Fruit fly (Drosophila melanogaster) whole organism, embryonic: Measurements from ENCODE around the gene Jupiter.
A peak's percentile ranks its signal among the peaks of the same experiment; 100 is the strongest.

Experiments
- Aef1 ChIP-seq: fragments of 200-800 bp; sonication (Bioruptor generic); IDR thresholded peaks from 3 replicates; pipeline ENCODE4 v1.3.6; 2022; ENCODE audit warnings: missing biosample characterization, missing genetic modification characterization
- BEAF-32 ChIP-seq: fragments of 200-800 bp; sonication (Bioruptor generic); optimal IDR thresholded peaks from 3 replicates; lab custom pipeline; 2017; ENCODE audit warnings: missing biosample characterization, missing genetic modification characterization, mild to moderate bottlenecking, moderate library complexity, missing genetic modification reagents
- CG12104 ChIP-seq: fragments of 200-800 bp; sonication (Bioruptor generic); optimal IDR thresholded peaks from 3 replicates; lab custom pipeline; 2016; ENCODE audit warnings: missing biosample characterization, missing genetic modification characterization
- CG12391 ChIP-seq: fragments of 200-800 bp; sonication (Bioruptor generic); optimal IDR thresholded peaks from 3 replicates; lab custom pipeline; 2018; ENCODE audit warnings: missing biosample characterization, mild to moderate bottlenecking, missing genetic modification characterization, moderate library complexity
- CG15696 ChIP-seq: fragments of 200-800 bp; sonication (Bioruptor generic); optimal IDR thresholded peaks from 2 replicates; lab custom pipeline; 2019; ENCODE audit warnings: missing biosample characterization, mild to moderate bottlenecking, missing genetic modification characterization, moderate library complexity
- CG17612 ChIP-seq: fragments of 200-800 bp; sonication (Bioruptor generic); IDR thresholded peaks from 2 replicates; pipeline ENCODE4 v1.3.6; 2022; ENCODE audit warnings: missing biosample characterization, missing genetic modification characterization
- CG1792 ChIP-seq: fragments of 200-800 bp; sonication (Bioruptor generic); optimal IDR thresholded peaks from 2 replicates; lab custom pipeline; 2016; ENCODE audit warnings: missing biosample characterization, missing genetic modification characterization
- CG2199 ChIP-seq: fragments of 200-800 bp; sonication (Bioruptor generic); IDR thresholded peaks from 3 replicates; pipeline ENCODE4 v1.3.6; 2022; ENCODE audit warnings: missing biosample characterization, missing genetic modification characterization
- CG3065 ChIP-seq: fragments of 200-800 bp; sonication (Bioruptor generic); optimal IDR thresholded peaks from 2 replicates; lab custom pipeline; 2016; ENCODE audit warnings: missing biosample characterization, missing genetic modification characterization
- CG4820 ChIP-seq: fragments of 200-800 bp; sonication (Bioruptor generic); optimal IDR thresholded peaks from 3 replicates; lab custom pipeline; 2016; ENCODE audit warnings: missing biosample characterization, missing genetic modification characterization
- CG4854 ChIP-seq: fragments of 200-800 bp; sonication (Bioruptor generic); optimal IDR thresholded peaks from 2 replicates; lab custom pipeline; 2016; ENCODE audit warnings: missing biosample characterization, missing genetic modification characterization, inconsistent platforms
- CG5245 ChIP-seq: fragments of 200-800 bp; sonication (Bioruptor generic); optimal IDR thresholded peaks from 3 replicates; lab custom pipeline; 2016; ENCODE audit warnings: missing biosample characterization, missing genetic modification characterization
- CG6689 ChIP-seq: fragments of 200-800 bp; sonication (Bioruptor generic); IDR thresholded peaks from 2 replicates; pipeline ENCODE4 v1.3.6; 2022; ENCODE audit warnings: missing biosample characterization, missing genetic modification characterization
- CG7357 ChIP-seq: fragments of 200-800 bp; sonication (Bioruptor generic); IDR thresholded peaks from 3 replicates; pipeline ENCODE4 v1.3.6; 2022; ENCODE audit warnings: missing biosample characterization, missing genetic modification characterization
- CG8089 ChIP-seq: fragments of 200-800 bp; sonication (Bioruptor generic); optimal IDR thresholded peaks from 3 replicates; lab custom pipeline; 2016; ENCODE audit warnings: missing biosample characterization, missing genetic modification characterization
- CG9727 ChIP-seq: fragments of 200-800 bp; sonication (Bioruptor generic); optimal IDR thresholded peaks from 3 replicates; lab custom pipeline; 2017; ENCODE audit warnings: missing biosample characterization, mild to moderate bottlenecking, missing genetic modification characterization
- CG9932 ChIP-seq: fragments of 200-800 bp; sonication (Bioruptor generic); IDR thresholded peaks from 2 replicates; pipeline ENCODE4 v1.3.6; 2022; ENCODE audit warnings: missing biosample characterization, missing genetic modification characterization
- CHES-1-like ChIP-seq: fragments of 200-800 bp; sonication (Bioruptor generic); optimal IDR thresholded peaks from 2 replicates; lab custom pipeline; 2016; ENCODE audit warnings: missing biosample characterization, missing genetic modification characterization
- CTCF ChIP-seq: fragments of 200-800 bp; sonication (Bioruptor generic); optimal IDR thresholded peaks from 2 replicates; lab custom pipeline; 2017; ENCODE audit warnings: missing biosample characterization, mild to moderate bottlenecking, missing genetic modification characterization, moderate library complexity
- D19B ChIP-seq: fragments of 200-800 bp; sonication (Bioruptor generic); optimal IDR thresholded peaks from 2 replicates; lab custom pipeline; 2017; ENCODE audit warnings: missing biosample characterization, mild to moderate bottlenecking, missing genetic modification characterization
- Dad ChIP-seq: fragments of 200-800 bp; sonication (Bioruptor generic); optimal IDR thresholded peaks from 3 replicates; lab custom pipeline; 2016; ENCODE audit warnings: missing biosample characterization, missing genetic modification characterization
- GATAe ChIP-seq: fragments of 200-800 bp; sonication (Bioruptor generic); conservative IDR thresholded peaks from 2 replicates; pipeline ENCODE4 v1.3.6; 2022; ENCODE audit warnings: missing biosample characterization, missing genetic modification characterization
- Hmx ChIP-seq: fragments of 200-800 bp; sonication (Bioruptor generic); optimal IDR thresholded peaks from 2 replicates; lab custom pipeline; 2016; ENCODE audit warnings: missing biosample characterization, missing genetic modification characterization
- MESR4 ChIP-seq: fragments of 200-800 bp; sonication (Bioruptor generic); optimal IDR thresholded peaks from 2 replicates; lab custom pipeline; 2018; ENCODE audit warnings: missing biosample characterization, mild to moderate bottlenecking, missing genetic modification characterization, moderate library complexity
- Mrtf ChIP-seq: fragments of 200-800 bp; sonication (Bioruptor generic); IDR thresholded peaks from 3 replicates; pipeline ENCODE4 v1.3.6; 2022; ENCODE audit warnings: missing biosample characterization, missing genetic modification characterization
- NC2α ChIP-seq: fragments of 200-800 bp; sonication (Bioruptor generic); optimal IDR thresholded peaks from 2 replicates; lab custom pipeline; 2016; ENCODE audit warnings: missing biosample characterization, missing genetic modification characterization
- Pdp1 ChIP-seq, 2 experiments: fragments of 200-800 bp; sonication (Bioruptor generic); optimal IDR thresholded peaks; 3 replicates each; lab custom pipeline; 2016; ENCODE audit warnings: missing biosample characterization in 2 of 2, missing genetic modification characterization in 2 of 2, mild to moderate bottlenecking in 1 of 2, moderate library complexity in 1 of 2
- TFAM ChIP-seq: fragments of 200-800 bp; sonication (Bioruptor generic); optimal IDR thresholded peaks from 2 replicates; lab custom pipeline; 2017; ENCODE audit warnings: missing biosample characterization, missing genetic modification characterization, inconsistent platforms
- YL-1 ChIP-seq: fragments of 200-800 bp; sonication (Bioruptor generic); optimal IDR thresholded peaks from 3 replicates; lab custom pipeline; 2017; ENCODE audit warnings: missing biosample characterization, mild to moderate bottlenecking, missing genetic modification characterization
- ash1 ChIP-seq: fragments of 200-800 bp; sonication (Bioruptor generic); optimal IDR thresholded peaks from 2 replicates; lab custom pipeline; 2018; ENCODE audit warnings: missing biosample characterization, mild to moderate bottlenecking, missing genetic modification characterization
- bcd ChIP-seq: fragments of 200-800 bp; sonication (Bioruptor generic); optimal IDR thresholded peaks from 2 replicates; lab custom pipeline; 2017; ENCODE audit warnings: missing biosample characterization, mild to moderate bottlenecking, missing genetic modification characterization
- dimm ChIP-seq: fragments of 200-800 bp; sonication (Bioruptor generic); IDR thresholded peaks from 2 replicates; pipeline ENCODE4 v1.3.6; 2022; ENCODE audit warnings: missing biosample characterization, missing genetic modification characterization
- esg ChIP-seq: fragments of 200-800 bp; sonication (Bioruptor generic); conservative IDR thresholded peaks from 2 replicates; pipeline ENCODE4 v1.3.6; 2022; ENCODE audit warnings: missing biosample characterization, missing genetic modification characterization
- ewg ChIP-seq: fragments of 200-800 bp; sonication (Bioruptor generic); optimal IDR thresholded peaks from 3 replicates; lab custom pipeline; 2017; ENCODE audit warnings: mild to moderate bottlenecking, missing biosample characterization, missing genetic modification reagents, missing genetic modification characterization
- exex ChIP-seq: fragments of 200-800 bp; sonication (Bioruptor generic); optimal IDR thresholded peaks from 4 replicates; lab custom pipeline; 2018; ENCODE audit warnings: missing biosample characterization, mild to moderate bottlenecking, missing genetic modification characterization, moderate library complexity
- gce ChIP-seq: fragments of 200-800 bp; sonication (Bioruptor generic); IDR thresholded peaks from 3 replicates; pipeline ENCODE4 v1.3.6; 2022; ENCODE audit warnings: missing biosample characterization, missing genetic modification characterization
- gfzf ChIP-seq: fragments of 200-800 bp; sonication (Bioruptor generic); optimal IDR thresholded peaks from 2 replicates; lab custom pipeline; 2016; ENCODE audit warnings: missing biosample characterization, mild to moderate bottlenecking, missing genetic modification characterization, moderate library complexity
- her ChIP-seq: fragments of 200-800 bp; sonication (Bioruptor generic); optimal IDR thresholded peaks from 2 replicates; lab custom pipeline; 2016; ENCODE audit warnings: missing biosample characterization, missing genetic modification characterization
- lbe ChIP-seq: fragments of 200-800 bp; sonication (Bioruptor generic); optimal IDR thresholded peaks from 2 replicates; lab custom pipeline; 2016; ENCODE audit warnings: missing biosample characterization, mild to moderate bottlenecking, missing genetic modification characterization
- nerfin-2 ChIP-seq: fragments of 200-800 bp; sonication (Bioruptor generic); IDR thresholded peaks from 2 replicates; pipeline ENCODE4 v1.3.6; 2022; ENCODE audit warnings: missing biosample characterization, missing genetic modification characterization; ENCODE audit not compliant: partially characterized antibody
- otp ChIP-seq: fragments of 200-800 bp; sonication (Bioruptor generic); IDR thresholded peaks from 3 replicates; pipeline ENCODE4, ENCODE4 v1.3.6; 2022; ENCODE audit warnings: missing biosample characterization, missing genetic modification characterization
- phol ChIP-seq: fragments of 200-800 bp; sonication (Bioruptor generic); optimal IDR thresholded peaks from 3 replicates; lab custom pipeline; 2018; ENCODE audit warnings: missing biosample characterization, mild to moderate bottlenecking, missing genetic modification characterization, moderate library complexity
- ro ChIP-seq: fragments of 200-800 bp; sonication (Bioruptor generic); IDR thresholded peaks from 2 replicates; pipeline ENCODE4 v1.3.6; 2022; ENCODE audit warnings: missing biosample characterization, missing genetic modification characterization
- z ChIP-seq: fragments of 200-800 bp; sonication (Bioruptor generic); IDR thresholded peaks from 3 replicates; pipeline ENCODE4 v1.3.6; 2022; ENCODE audit warnings: missing biosample characterization, missing genetic modification characterization

Gene Jupiter

DNA sequence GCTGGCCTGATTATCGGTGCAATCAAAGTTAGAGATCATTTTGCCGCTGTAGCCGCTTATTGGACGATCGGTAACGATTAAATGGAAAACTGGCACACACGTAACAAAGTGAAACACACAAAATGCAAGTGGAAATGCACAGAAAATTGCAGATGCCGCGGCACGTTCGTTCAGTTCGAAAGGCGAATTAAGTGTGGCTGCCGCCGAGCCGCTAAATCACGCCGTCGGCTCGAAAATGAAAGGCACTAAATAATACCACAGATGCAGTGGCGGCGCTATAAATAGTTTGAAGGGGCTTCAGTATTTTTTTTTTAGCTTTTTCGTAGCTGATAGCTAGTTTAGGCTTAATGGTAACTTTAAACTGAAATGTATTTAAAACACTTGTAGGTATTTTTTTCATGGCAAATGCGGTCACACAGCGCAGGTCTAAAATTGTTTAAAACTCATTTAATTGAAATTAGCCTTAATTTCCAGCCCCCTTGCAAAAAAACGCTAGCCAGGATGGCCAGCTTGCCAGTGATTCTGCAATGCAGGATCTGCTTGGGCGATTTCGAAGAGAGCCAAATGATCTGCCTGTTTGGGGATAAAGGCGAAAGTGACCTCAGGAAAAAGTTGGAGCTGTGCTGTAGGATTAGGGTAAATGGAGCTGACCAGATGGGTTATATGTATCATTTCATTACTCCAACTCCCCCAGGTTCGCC lies at the start of gene Jupiter, which contains the start of gene CG14710 (continued):
- TF ChIP-seq MESR4 (GFP tag; lab: Kevin White, UChicago) (peak; percentile 78), CG5245 (GFP tag; lab: Kevin White, UChicago) (peak; percentile 31), YL-1 (GFP tag; lab: Kevin White, UChicago) (peak; percentile 76), CG12391 (tag; lab: Kevin White, UChicago) (peak; percentile 80), CG3065 (GFP tag; lab: Kevin White, UChicago) (peak; percentile 18), NC2α (GFP tag; lab: Kevin White, UChicago) (peak; percentile 65), CG6689 (GFP tag; lab: Robert Waterston, UW) (peak; percentile 43), CG7357 (GFP tag; lab: Robert Waterston, UW) (peak; percentile 46; the same call in 1 of the 3 replicates), TFAM (GFP tag; lab: Kevin White, UChicago) (no peak), dimm (GFP tag; lab: Robert Waterston, UW) (no peak), CG9727 (GFP tag; lab: Kevin White, UChicago) (no peak), her (peak; percentile 78), CHES-1-like (GFP tag; lab: Kevin White, UChicago) (peak; percentile 90), CG1792 (GFP tag; lab: Kevin White, UChicago) (peak; percentile 62), CG4820 (GFP tag; lab: Kevin White, UChicago) (peak; percentile 58), CG8089 (GFP tag; lab: Kevin White, UChicago) (peak; percentile 77), Aef1 (peak; percentile 77), Mrtf (GFP tag; lab: Robert Waterston, UW) (no peak; the same call in 2 of the 3 replicates), CG4854 (GFP tag; lab: Kevin White, UChicago) (peak; percentile 43), otp (GFP tag; lab: Robert Waterston, UW) (peak; percentile 60; the same call in 2 of the 3 replicates), esg (GFP tag; lab: Robert Waterston, UW) (peak; percentile 31; the same call in 1 of the 2 replicates), GATAe (no peak), z (GFP tag; lab: Robert Waterston, UW) (no peak), ro (no peak), nerfin-2 (GFP tag; lab: Robert Waterston, UW) (no peak), gfzf (GFP tag; lab: Kevin White, UChicago) (peak; percentile 100), phol (tag; lab: Kevin White, UChicago) (peak; percentile 80), CG12104 (GFP tag; lab: Kevin White, UChicago) (peak; percentile 1), Pdp1 (GFP tag; optimal IDR thresholded peaks at IDR 0.05; lab: Kevin White, UChicago) (peak; percentile 78 to 89), CG17612 (no peak), gce (GFP tag; lab: Robert Waterston, UW) (0 out of 3 replicates have a peak, but pooled peaks have one; percentile 41), ash1 (GFP tag; lab: Kevin White, UChicago) (no peak), exex (tag; lab: Kevin White, UChicago) (peak; percentile 27), ewg (peak; percentile 70), Dad (GFP tag; lab: Kevin White, UChicago) (peak; percentile 79), Hmx (GFP tag; lab: Kevin White, UChicago) (no peak), bcd (GFP tag; lab: Kevin White, UChicago) (peak; percentile 70), lbe (GFP tag; lab: Kevin White, UChicago) (peak; percentile 46), BEAF-32 (GFP tag; lab: Kevin White, UChicago) (peak; percentile 58), CG9932 (peak; percentile 93), CG2199 (GFP tag; lab: Robert Waterston, UW) (no peak), CTCF (GFP tag; lab: Kevin White, UChicago) (peak; percentile 43), D19B (no peak), CG15696 (tag; lab: Kevin White, UChicago) (peak; percentile 64)
